Worm (Caenorhabditis elegans): ENCODE results near the gene K07H8.8.

K07H8.8 gene

ce11 chrIV:8301925-8302324 lies 33.7 kb upstream of the K07H8.8 start:
- TF ChIP-seq nhr-11 (tag; optimal IDR thresholded peaks at IDR 0.05) (peak; percentile 12), R02D3.7 (tag; optimal IDR thresholded peaks at IDR 0.05) (no peak), mep-1 (tag; optimal IDR thresholded peaks at IDR 0.05) (peak; percentile 57), mdl-1 (tag; optimal IDR thresholded peaks at IDR 0.05) (peak in 1 of 2 experiments; percentile 62), nhr-28 (tag; optimal IDR thresholded peaks at IDR 0.05) (peak; percentile 93), unc-62 (GFP tag; optimal IDR thresholded peaks at IDR 0.05 in 1 of 2) (peak in 1 of 2 experiments; percentile 88), unc-62 (tag; optimal IDR thresholded peaks at IDR 0.05) (no peak), set-16 (GFP tag; IDR thresholded peaks at IDR 0.05) (no peak), hlh-11 (tag; optimal IDR thresholded peaks at IDR 0.05) (peak; percentile 41), zip-11 (GFP tag; IDR thresholded peaks at IDR 0.05) (no peak), nhr-25 (tag; optimal IDR thresholded peaks at IDR 0.05; ENCODE audit: borderline replicate concordance, insufficient read depth) (peak; percentile 78), mxl-3 (GFP tag; optimal IDR thresholded peaks at IDR 0.05) (peak; percentile 62)

ce11 chrIV:8300468-8300867 lies 32.3 kb upstream of the K07H8.8 start, which contains the start of gene F35H10.5:
Gene F35H10.5 (plus strand): TSS chrIV:8300768.
- 0 out of 2 replicates have a peak, but pooled peaks have one; percentile 8 for TF ChIP-seq lin-38 (GFP tag; IDR thresholded peaks at IDR 0.05)
- no peak for TF ChIP-seq madf-5 (GFP tag; IDR thresholded peaks at IDR 0.05)

- TF ChIP-seq ztf-7 (tag; optimal IDR thresholded peaks at IDR 0.05), result no peak
- no peak for TF ChIP-seq nhr-237 (tag; optimal IDR thresholded peaks at IDR 0.05)
- TF ChIP-seq ctbp-1 (GFP tag; IDR thresholded peaks at IDR 0.05), result no peak
- TF ChIP-seq dmd-6 (GFP tag; IDR thresholded peaks at IDR 0.05), result no peak
- no peak for TF ChIP-seq rbr-2 (tag; optimal IDR thresholded peaks at IDR 0.05)
- no peak for TF ChIP-seq lin-38 (GFP tag; IDR thresholded peaks at IDR 0.05)
- no peak for TF ChIP-seq attf-4 (tag; optimal IDR thresholded peaks at IDR 0.05)
Observed at ce11 chrIV:8299636-8300035, 31.4 kb upstream of the K07H8.8 start, which contains the start of gene F35H10.6. Gene F35H10.6 (plus strand): TSS chrIV:8299936.

ce11 chrIV:8297192-8297591 lies 29.0 kb upstream of the K07H8.8 start, which contains the start of gene nprl-3:
Gene nprl-3 (plus strand): TSS chrIV:8297492.
- TF ChIP-seq ceh-82 (tag; optimal IDR thresholded peaks at IDR 0.05) (no peak), nhr-41 (GFP tag; IDR thresholded peaks at IDR 0.05) (no peak), daf-12 (tag; optimal IDR thresholded peaks at IDR 0.05) (no peak), ceh-32 (tag; optimal IDR thresholded peaks at IDR 0.05; ENCODE audit: poor library complexity) (no peak), dve-1 (tag; optimal IDR thresholded peaks at IDR 0.05; ENCODE audit: insufficient read depth) (no peak), daf-8 (GFP tag; IDR thresholded peaks at IDR 0.05) (no peak), snpc-4 (tag; optimal IDR thresholded peaks at IDR 0.05) (no peak), dmd-9 (GFP tag; IDR thresholded peaks at IDR 0.05) (no peak), fkh-10 (GFP tag; optimal IDR thresholded peaks at IDR 0.05) (no peak), lir-3 (tag; optimal IDR thresholded peaks at IDR 0.05) (no peak), nhr-11 (tag; optimal IDR thresholded peaks at IDR 0.05) (no peak), saeg-2 (GFP tag; IDR thresholded peaks at IDR 0.05) (no peak), zip-11 (GFP tag; IDR thresholded peaks at IDR 0.05) (no peak), madf-9 (GFP tag; conservative IDR thresholded peaks at IDR 0.05) (no peak), mdt-29 (GFP tag; IDR thresholded peaks at IDR 0.05) (no peak), duxl-1 (tag; optimal IDR thresholded peaks at IDR 0.05; ENCODE audit: poor library complexity) (no peak), dmd-6 (GFP tag; IDR thresholded peaks at IDR 0.05) (no peak), skn-1 (tag; optimal IDR thresholded peaks at IDR 0.05) (no peak), zip-2 (tag; optimal IDR thresholded peaks at IDR 0.05) (no peak), nhr-28 (tag; optimal IDR thresholded peaks at IDR 0.05) (no peak)
